Fruit fly (Drosophila melanogaster) whole organism, embryonic: ENCODE results near the gene Sld5.
A peak's percentile ranks its signal among the peaks of the same experiment; 100 is the strongest.

Experiments
- Abd-B ChIP-seq: fragments of 200-800 bp; sonication (Bioruptor generic); optimal IDR thresholded peaks from 2 replicates; lab custom pipeline; 2018; ENCODE audit warnings: missing biosample characterization, mild to moderate bottlenecking, missing genetic modification characterization, moderate library complexity
- CG10979 ChIP-seq: fragments of 200-800 bp; sonication (Bioruptor generic); optimal IDR thresholded peaks from 2 replicates; lab custom pipeline; 2018; ENCODE audit warnings: missing biosample characterization, mild to moderate bottlenecking, missing genetic modification characterization, moderate library complexity
- CG11093 ChIP-seq: fragments of 200-800 bp; sonication (Bioruptor generic); IDR thresholded peaks from 3 replicates; pipeline ENCODE4 v1.3.6; 2022; ENCODE audit warnings: missing biosample characterization, missing genetic modification characterization
- CG1233 ChIP-seq: fragments of 200-800 bp; sonication (Bioruptor generic); optimal IDR thresholded peaks from 4 replicates; lab custom pipeline; 2018; ENCODE audit warnings: missing biosample characterization, mild to moderate bottlenecking, missing genetic modification characterization
- CG12769 ChIP-seq: fragments of 200-800 bp; sonication (Bioruptor generic); optimal IDR thresholded peaks from 2 replicates; lab custom pipeline; 2019; ENCODE audit warnings: missing biosample characterization, mild to moderate bottlenecking, missing genetic modification characterization, moderate library complexity
- CG13424 ChIP-seq: fragments of 200-800 bp; sonication (Bioruptor generic); optimal IDR thresholded peaks from 2 replicates; lab custom pipeline; 2019; ENCODE audit warnings: missing biosample characterization, mild to moderate bottlenecking, missing genetic modification characterization, moderate library complexity
- CG1529 ChIP-seq: fragments of 200-800 bp; sonication (Bioruptor generic); optimal IDR thresholded peaks from 3 replicates; lab custom pipeline; 2018; ENCODE audit warnings: missing biosample characterization, missing genetic modification characterization
- CG17568 ChIP-seq: fragments of 200-800 bp; sonication (Bioruptor generic); optimal IDR thresholded peaks from 2 replicates; lab custom pipeline; 2018; ENCODE audit warnings: missing biosample characterization, mild to moderate bottlenecking, missing genetic modification characterization, moderate library complexity
- CG18262 ChIP-seq: fragments of 200-800 bp; optimal IDR thresholded peaks from 3 replicates; lab custom pipeline; 2019; ENCODE audit warnings: missing biosample characterization, mild to moderate bottlenecking, missing genetic modification characterization, moderate library complexity
- CG18599 ChIP-seq: fragments of 200-800 bp; sonication (Bioruptor generic); optimal IDR thresholded peaks from 3 replicates; lab custom pipeline; 2017; ENCODE audit warnings: missing biosample characterization, missing genetic modification characterization, mild to moderate bottlenecking, moderate library complexity, missing genetic modification reagents
- CG30403 ChIP-seq: fragments of 200-800 bp; sonication (Bioruptor generic); optimal IDR thresholded peaks from 3 replicates; lab custom pipeline; 2016; ENCODE audit warnings: missing biosample characterization, missing genetic modification characterization
- CG3281 ChIP-seq: fragments of 200-800 bp; sonication (Bioruptor generic); optimal IDR thresholded peaks from 3 replicates; lab custom pipeline; 2017; ENCODE audit warnings: missing biosample characterization, mild to moderate bottlenecking, missing genetic modification characterization
- CG3726 ChIP-seq: fragments of 200-800 bp; sonication (Bioruptor generic); IDR thresholded peaks from 3 replicates; pipeline ENCODE4, ENCODE4 v1.3.6; 2022; ENCODE audit warnings: missing biosample characterization, missing genetic modification characterization
- CG4328 ChIP-seq: fragments of 200-800 bp; sonication (Bioruptor generic); optimal IDR thresholded peaks from 3 replicates; lab custom pipeline; 2017; ENCODE audit warnings: missing biosample characterization, missing genetic modification reagents, missing genetic modification characterization
- CG7745 ChIP-seq: fragments of 200-800 bp; sonication (Bioruptor generic); optimal IDR thresholded peaks from 2 replicates; lab custom pipeline; 2018; ENCODE audit warnings: missing biosample characterization, mild to moderate bottlenecking, missing genetic modification characterization, moderate library complexity
- CG9727 ChIP-seq: fragments of 200-800 bp; sonication (Bioruptor generic); optimal IDR thresholded peaks from 3 replicates; lab custom pipeline; 2017; ENCODE audit warnings: missing biosample characterization, mild to moderate bottlenecking, missing genetic modification characterization
- Dfd ChIP-seq, 2 experiments: fragments of >200 bp; optimal IDR thresholded peaks; 2 replicates each; lab custom pipeline; 2017; ENCODE audit warnings: missing biosample characterization in 2 of 2, missing genetic modification characterization in 2 of 2
- Dll ChIP-seq: fragments of 200-800 bp; sonication (Bioruptor generic); IDR thresholded peaks from 4 replicates; pipeline ENCODE4 v1.3.6; 2022; ENCODE audit warnings: missing biosample characterization, missing genetic modification characterization; ENCODE audit not compliant: partially characterized antibody
- Hr78 ChIP-seq, 2 experiments: fragments of 200-800 bp in 1 of 2; fragments of >200 bp in 1 of 2; sonication (Bioruptor generic) in 1 of 2; optimal IDR thresholded peaks; 2 replicates each; lab custom pipeline; 2017 to 2019; ENCODE audit warnings: missing biosample characterization in 2 of 2, missing genetic modification characterization in 2 of 2, mild to moderate bottlenecking in 1 of 2, moderate library complexity in 1 of 2
- Max ChIP-seq: fragments of 200-800 bp; sonication (Bioruptor generic); optimal IDR thresholded peaks from 2 replicates; lab custom pipeline; 2016; ENCODE audit warnings: missing biosample characterization, mild to moderate bottlenecking, missing genetic modification characterization
- Myb ChIP-seq: fragments of 200-800 bp; sonication (Bioruptor generic); optimal IDR thresholded peaks from 2 replicates; lab custom pipeline; 2016; ENCODE audit warnings: missing biosample characterization, missing genetic modification characterization
- Nf-YC ChIP-seq: fragments of 200-800 bp; optimal IDR thresholded peaks from 3 replicates; lab custom pipeline; 2019; ENCODE audit warnings: missing biosample characterization, mild to moderate bottlenecking, missing genetic modification characterization, moderate library complexity
- Oli ChIP-seq: fragments of 200-800 bp; sonication (Bioruptor generic); optimal IDR thresholded peaks from 2 replicates; lab custom pipeline; 2018; ENCODE audit warnings: missing biosample characterization, mild to moderate bottlenecking, missing genetic modification characterization, moderate library complexity
- Opbp ChIP-seq: fragments of 200-800 bp; sonication (Bioruptor generic); IDR thresholded peaks from 3 replicates; pipeline ENCODE4 v1.3.6; 2022; ENCODE audit warnings: missing biosample characterization, missing genetic modification characterization; ENCODE audit not compliant: partially characterized antibody
- Rfx ChIP-seq: fragments of 200-800 bp; sonication (Bioruptor generic); IDR thresholded peaks from 2 replicates; pipeline ENCODE4 v1.3.6; 2022; ENCODE audit warnings: missing biosample characterization, missing genetic modification characterization
- Sox102F ChIP-seq: fragments of 200-800 bp; sonication (Bioruptor generic); optimal IDR thresholded peaks from 2 replicates; lab custom pipeline; 2018; ENCODE audit warnings: missing biosample characterization, mild to moderate bottlenecking, missing genetic modification characterization, moderate library complexity
- Trl ChIP-seq, 3 experiments: fragments of >200 bp in 2 of 3; fragments of 200-800 bp in 1 of 3; sonication (Bioruptor generic) in 1 of 3; optimal IDR thresholded peaks; 2 replicates in 1 of 3; 3 replicates in 2 of 3; lab custom pipeline; 2016 to 2017; ENCODE audit warnings: missing biosample characterization in 1 of 3, missing genetic modification characterization in 1 of 3
- cato ChIP-seq: fragments of 200-800 bp; sonication (Bioruptor generic); optimal IDR thresholded peaks from 2 replicates; lab custom pipeline; 2016; ENCODE audit warnings: missing biosample characterization, missing genetic modification characterization, borderline replicate concordance
- crc ChIP-seq: fragments of 200-800 bp; sonication (Bioruptor generic); optimal IDR thresholded peaks from 2 replicates; lab custom pipeline; 2016; ENCODE audit warnings: missing biosample characterization, missing genetic modification characterization
- croc ChIP-seq: fragments of 200-800 bp; sonication (Bioruptor generic); conservative IDR thresholded peaks from 3 replicates; pipeline ENCODE4 v1.3.6; 2022; ENCODE audit warnings: missing biosample characterization, missing genetic modification characterization
- danr ChIP-seq: fragments of 200-800 bp; sonication (Bioruptor generic); IDR thresholded peaks from 2 replicates; pipeline ENCODE4 v1.3.6; 2022; ENCODE audit warnings: missing biosample characterization, missing genetic modification characterization
- dysf ChIP-seq: fragments of 200-800 bp; sonication (Bioruptor generic); IDR thresholded peaks from 3 replicates; pipeline ENCODE4 v1.3.6; 2022; ENCODE audit warnings: missing biosample characterization, missing genetic modification characterization
- fd102C ChIP-seq: fragments of 200-800 bp; sonication (Bioruptor generic); optimal IDR thresholded peaks from 2 replicates; lab custom pipeline; 2018; ENCODE audit warnings: missing biosample characterization, mild to moderate bottlenecking, missing genetic modification characterization, moderate library complexity
- gce ChIP-seq: fragments of 200-800 bp; sonication (Bioruptor generic); IDR thresholded peaks from 3 replicates; pipeline ENCODE4 v1.3.6; 2022; ENCODE audit warnings: missing biosample characterization, missing genetic modification characterization
- inv ChIP-seq: fragments of 200-800 bp; sonication (Bioruptor generic); IDR thresholded peaks from 2 replicates; pipeline ENCODE4 v1.3.6; 2022; ENCODE audit warnings: missing biosample characterization, missing genetic modification characterization; ENCODE audit not compliant: partially characterized antibody
- lilli ChIP-seq: fragments of 200-800 bp; sonication (Bioruptor generic); optimal IDR thresholded peaks from 3 replicates; lab custom pipeline; 2016; ENCODE audit warnings: missing biosample characterization, missing genetic modification characterization
- mirr ChIP-seq: fragments of 200-800 bp; sonication (Bioruptor generic); optimal IDR thresholded peaks from 3 replicates; lab custom pipeline; 2018; ENCODE audit warnings: missing biosample characterization, mild to moderate bottlenecking, missing genetic modification characterization
- nau ChIP-seq: fragments of 200-800 bp; sonication (Bioruptor generic); optimal IDR thresholded peaks from 3 replicates; lab custom pipeline; 2017; ENCODE audit warnings: missing biosample characterization, mild to moderate bottlenecking, missing genetic modification characterization, missing genetic modification reagents
- oc ChIP-seq: fragments of 200-800 bp; sonication (Bioruptor generic); optimal IDR thresholded peaks from 2 replicates; lab custom pipeline; 2018; ENCODE audit warnings: missing biosample characterization, mild to moderate bottlenecking, missing genetic modification characterization, moderate library complexity
- pan ChIP-seq, 4 experiments: fragments of >200 bp in 3 of 4; fragments of 200-800 bp in 1 of 4; sonication (Bioruptor generic) in 1 of 4; optimal IDR thresholded peaks in 3 of 4; IDR thresholded peaks in 1 of 4; 2 replicates each; pipeline versions ENCODE4 v1.3.6 to Lab custom; 2017 to 2022; ENCODE audit warnings: missing biosample characterization in 2 of 4, missing genetic modification characterization in 2 of 4, mixed read lengths in 1 of 4
- pfk ChIP-seq: fragments of 200-800 bp; sonication (Bioruptor generic); optimal IDR thresholded peaks from 2 replicates; lab custom pipeline; 2018; ENCODE audit warnings: missing biosample characterization, mild to moderate bottlenecking, missing genetic modification characterization, moderate library complexity
- pho ChIP-seq: fragments of 200-800 bp; sonication (Bioruptor generic); optimal IDR thresholded peaks from 2 replicates; lab custom pipeline; 2016; ENCODE audit warnings: missing biosample characterization, missing genetic modification characterization
- pros ChIP-seq: fragments of 200-800 bp; sonication (Bioruptor generic); optimal IDR thresholded peaks from 3 replicates; lab custom pipeline; 2019; ENCODE audit warnings: missing biosample characterization, mild to moderate bottlenecking, missing genetic modification characterization, moderate library complexity
- pum ChIP-seq: fragments of 200-800 bp; sonication (Bioruptor generic); optimal IDR thresholded peaks from 2 replicates; lab custom pipeline; 2016; ENCODE audit warnings: missing biosample characterization, missing genetic modification characterization
- sima ChIP-seq: fragments of 200-800 bp; sonication (Bioruptor generic); optimal IDR thresholded peaks from 2 replicates; lab custom pipeline; 2016; ENCODE audit warnings: missing biosample characterization, missing genetic modification characterization
- unc-4 ChIP-seq: fragments of 200-800 bp; sonication (Bioruptor generic); IDR thresholded peaks from 2 replicates; pipeline ENCODE4 v1.3.6; 2022; ENCODE audit warnings: missing biosample characterization, missing genetic modification characterization; ENCODE audit not compliant: partially characterized antibody

Sld5 gene

dm6 chr3R:26020244-26021171, 35.8 kb downstream of the Sld5 start (continued):
- TF ChIP-seq Oli (tag; lab: Kevin White, UChicago) (peak; percentile 80), nau (GFP tag; lab: Kevin White, UChicago) (peak; percentile 59), CG3726 (GFP tag; lab: Robert Waterston, UW) (no peak), pum (GFP tag; lab: Kevin White, UChicago) (no peak), CG10979 (tag; lab: Kevin White, UChicago) (peak; percentile 84), Max (GFP tag; lab: Kevin White, UChicago) (peak; percentile 32), Dll (GFP tag; lab: Robert Waterston, UW) (peak; percentile 24; the same call in 1 of the 4 replicates), CG17568 (GFP tag; lab: Kevin White, UChicago) (no peak), CG1233 (peak; percentile 5), danr (GFP tag; lab: Robert Waterston, UW) (no peak), crc (GFP tag; lab: Kevin White, UChicago) (no peak), CG4328 (GFP tag; lab: Kevin White, UChicago) (no peak), CG3281 (peak; percentile 71), CG30403 (GFP tag; lab: Kevin White, UChicago) (peak; percentile 74), CG13424 (tag; lab: Kevin White, UChicago) (peak; percentile 72), pan (optimal IDR thresholded peaks at IDR 0.05; lab: Kevin White, UChicago) (no peak), pan (GFP tag; optimal IDR thresholded peaks at IDR 0.05 in 1 of 2, IDR thresholded peaks at IDR 0.05 in 1 of 2) (peak in 1 of 2 experiments; percentile 79), oc (tag; lab: Kevin White, UChicago) (no peak), Dfd (GFP tag; optimal IDR thresholded peaks at IDR 0.05; lab: Kevin White, UChicago) (no peak), CG9727 (GFP tag; lab: Kevin White, UChicago) (peak; percentile 63), unc-4 (no peak), CG7745 (tag; lab: Kevin White, UChicago) (no peak), sima (no peak), Sox102F (GFP tag; lab: Kevin White, UChicago) (peak; percentile 78), Abd-B (GFP tag; lab: Kevin White, UChicago) (peak; percentile 22), croc (GFP tag; lab: Robert Waterston, UW) (peak; percentile 44; the same call in 2 of the 3 replicates), Myb (GFP tag; lab: Kevin White, UChicago) (no peak), Opbp (GFP tag; lab: Robert Waterston, UW) (no peak), mirr (GFP tag; lab: Kevin White, UChicago) (peak; percentile 33), CG18599 (GFP tag; lab: Kevin White, UChicago) (peak; percentile 73), CG11093 (GFP tag; lab: Robert Waterston, UW) (0 out of 3 replicates have a peak, but pooled peaks have one; percentile 35), cato (peak; percentile 14), Hr78 (GFP tag; optimal IDR thresholded peaks at IDR 0.05; lab: Kevin White, UChicago) (no peak), lilli (GFP tag; lab: Kevin White, UChicago) (peak; percentile 45), pfk (no peak), inv (GFP tag; lab: Robert Waterston, UW) (no peak), gce (GFP tag; lab: Robert Waterston, UW) (peak; percentile 33; the same call in 1 of the 3 replicates), dysf (peak; percentile 68), Nf-YC (peak; percentile 98), CG18262 (peak; percentile 73), Rfx (GFP tag; lab: Robert Waterston, UW) (peak; percentile 52), pho (GFP tag; lab: Kevin White, UChicago) (no peak), fd102C (no peak), pros (peak; percentile 91), CG12769 (tag; lab: Kevin White, UChicago) (peak; percentile 96), Trl (optimal IDR thresholded peaks at IDR 0.05; lab: Kevin White, UChicago) (peak; percentile 54 to 73), Trl (GFP tag; optimal IDR thresholded peaks at IDR 0.05; lab: Kevin White, UChicago) (no peak), CG1529 (GFP tag; lab: Kevin White, UChicago) (peak; percentile 49)
